Worm (Caenorhabditis elegans) whole organism, L3 larva: ENCODE measurements around the gene arrd-4.

Experiments
- aly-2 ChIP-seq: fragments of 150-350 bp; optimal IDR thresholded peaks from 2 replicates; lab custom pipeline; 2014; ENCODE audit warnings: missing biosample characterization, missing genetic modification characterization
- ceh-28 ChIP-seq: fragments of 150-350 bp; optimal IDR thresholded peaks from 2 replicates; lab custom pipeline; 2014; ENCODE audit warnings: missing biosample characterization, missing genetic modification reagents, missing genetic modification characterization
- ceh-9 ChIP-seq: sonication (generic microtip); optimal IDR thresholded peaks from 2 replicates; lab custom pipeline; 2018; ENCODE audit warnings: missing biosample characterization, missing genetic modification characterization
- egl-5 ChIP-seq: fragments of 150-350 bp; optimal IDR thresholded peaks from 2 replicates; lab custom pipeline; 2017; ENCODE audit warnings: missing biosample characterization, missing genetic modification reagents, missing genetic modification characterization, inconsistent platforms
- elt-1 ChIP-seq: fragments of 150-350 bp; optimal IDR thresholded peaks from 2 replicates; lab custom pipeline; 2014; ENCODE audit warnings: missing biosample characterization, missing genetic modification characterization
- elt-2 ChIP-seq: sonication (generic microtip); optimal IDR thresholded peaks from 2 replicates; lab custom pipeline; 2016; ENCODE audit warnings: missing genetic modification reagents, mild to moderate bottlenecking, missing genetic modification characterization, missing compliant biosample characterization
- eor-1 ChIP-seq, 2 experiments: fragments of 150-350 bp; optimal IDR thresholded peaks; 2 replicates each; lab custom pipeline; 2014 to 2018; ENCODE audit warnings: missing biosample characterization in 2 of 2, missing genetic modification characterization in 2 of 2
- fkh-10 ChIP-seq: sonication (generic microtip); optimal IDR thresholded peaks from 2 replicates; lab custom pipeline; 2017; ENCODE audit warnings: missing biosample characterization, missing genetic modification reagents, missing genetic modification characterization
- fkh-2 ChIP-seq: fragments of 150-350 bp; optimal IDR thresholded peaks from 2 replicates; lab custom pipeline; 2014; ENCODE audit warnings: missing biosample characterization, missing genetic modification reagents, missing genetic modification characterization
- hmg-11 ChIP-seq: sonication (generic microtip); optimal IDR thresholded peaks from 2 replicates; lab custom pipeline; 2016; ENCODE audit warnings: missing genetic modification characterization, missing compliant biosample characterization
- jun-1 ChIP-seq: fragments of 150-350 bp; optimal IDR thresholded peaks from 2 replicates; lab custom pipeline; 2014; ENCODE audit warnings: missing biosample characterization, missing genetic modification reagents, missing genetic modification characterization
- lin-15B ChIP-seq: fragments of 150-350 bp; optimal IDR thresholded peaks from 2 replicates; lab custom pipeline; 2014; ENCODE audit warnings: missing biosample characterization, missing genetic modification characterization
- lsy-12 ChIP-seq: sonication (generic microtip); optimal IDR thresholded peaks from 2 replicates; lab custom pipeline; 2016; ENCODE audit warnings: mild to moderate bottlenecking, missing genetic modification characterization, missing compliant biosample characterization
- mdl-1 ChIP-seq: fragments of 150-350 bp; optimal IDR thresholded peaks from 2 replicates; lab custom pipeline; 2014; ENCODE audit warnings: missing biosample characterization, missing genetic modification characterization
- nfya-1 ChIP-seq: sonication (generic microtip); optimal IDR thresholded peaks from 2 replicates; lab custom pipeline; 2017; ENCODE audit warnings: missing genetic modification characterization, mild to moderate bottlenecking, missing compliant biosample characterization, antibody characterized with exemption, moderate library complexity; ENCODE audit not compliant: insufficient read depth
- nhr-11 ChIP-seq: fragments of 150-350 bp; optimal IDR thresholded peaks from 2 replicates; lab custom pipeline; 2014; ENCODE audit warnings: missing biosample characterization, missing genetic modification characterization
- nhr-23 ChIP-seq: fragments of 150-350 bp; optimal IDR thresholded peaks from 2 replicates; lab custom pipeline; 2014; ENCODE audit warnings: missing biosample characterization, missing genetic modification reagents, missing genetic modification characterization
- nhr-25 ChIP-seq: sonication (generic microtip); optimal IDR thresholded peaks from 2 replicates; lab custom pipeline; 2017; ENCODE audit warnings: missing biosample characterization, missing genetic modification characterization
- nhr-43 ChIP-seq: sonication (generic microtip); optimal IDR thresholded peaks from 2 replicates; lab custom pipeline; 2016; ENCODE audit warnings: mild to moderate bottlenecking, missing genetic modification characterization, missing compliant biosample characterization; ENCODE audit not compliant: poor library complexity, severe bottlenecking
- nhr-77 ChIP-seq: fragments of 150-350 bp; optimal IDR thresholded peaks from 2 replicates; lab custom pipeline; 2014; ENCODE audit warnings: missing biosample characterization, missing genetic modification characterization
- pha-4 ChIP-seq: fragments of 150-350 bp; optimal IDR thresholded peaks from 2 replicates; lab custom pipeline; 2014; ENCODE audit warnings: missing biosample characterization, missing genetic modification reagents, missing genetic modification characterization
- pqm-1 ChIP-seq: fragments of 150-350 bp; optimal IDR thresholded peaks from 2 replicates; lab custom pipeline; 2017; ENCODE audit warnings: missing biosample characterization, missing genetic modification characterization, inconsistent platforms
- snpc-4 ChIP-seq: fragments of 150-350 bp; optimal IDR thresholded peaks from 2 replicates; lab custom pipeline; 2014; ENCODE audit warnings: missing biosample characterization, missing genetic modification characterization
- tbx-2 ChIP-seq: sonication (generic microtip); optimal IDR thresholded peaks from 2 replicates; lab custom pipeline; 2016; ENCODE audit warnings: mild to moderate bottlenecking, missing genetic modification characterization, missing compliant biosample characterization
- unc-39 ChIP-seq: sonication (generic microtip); optimal IDR thresholded peaks from 4 replicates; lab custom pipeline; 2017; ENCODE audit warnings: missing biosample characterization, missing genetic modification characterization
- unc-62 ChIP-seq: fragments of 150-350 bp; sonication (generic microtip); optimal IDR thresholded peaks from 4 replicates; lab custom pipeline; 2014; ENCODE audit warnings: missing biosample characterization, missing genetic modification reagents, missing genetic modification characterization
- ztf-4 ChIP-seq: fragments of 150-350 bp; optimal IDR thresholded peaks from 2 replicates; lab custom pipeline; 2014; ENCODE audit warnings: missing biosample characterization, missing genetic modification characterization

The arrd-4 gene

DNA sequence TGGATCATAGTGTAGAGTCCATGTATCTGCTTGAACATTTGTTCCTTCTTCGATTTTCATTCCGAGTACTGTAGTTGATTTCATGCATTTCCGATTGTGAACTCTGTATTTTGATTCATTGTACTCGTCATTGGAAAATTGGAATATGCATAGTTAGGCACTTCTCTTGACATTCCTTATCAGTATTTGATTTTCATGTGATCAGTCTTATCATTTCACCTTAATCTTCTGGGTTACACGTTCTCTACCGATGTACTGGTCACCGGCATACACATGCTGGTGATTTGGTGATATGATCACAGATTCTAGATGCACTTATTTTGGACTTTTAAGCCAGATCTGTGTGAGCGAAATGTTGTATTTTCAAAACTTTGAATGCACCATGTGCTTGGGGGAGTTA is 46.9 kb downstream of the arrd-4 start (continued):
- no peak for TF ChIP-seq hmg-11 (tag; lab: Kevin White, UChicago)
- TF ChIP-seq tbx-2 (tag; lab: Kevin White, UChicago): no peak
- no peak for TF ChIP-seq mdl-1
- peak; percentile 39 for TF ChIP-seq nhr-23 (tag; lab: Kevin White, UChicago)
- TF ChIP-seq ztf-4 (tag; lab: Kevin White, UChicago): no peak
- no peak for TF ChIP-seq nhr-11 (tag; lab: Kevin White, UChicago)
- TF ChIP-seq fkh-2 (tag; lab: Kevin White, UChicago): no peak
- TF ChIP-seq lin-15B: no peak
- no peak for TF ChIP-seq ceh-9

DNA sequence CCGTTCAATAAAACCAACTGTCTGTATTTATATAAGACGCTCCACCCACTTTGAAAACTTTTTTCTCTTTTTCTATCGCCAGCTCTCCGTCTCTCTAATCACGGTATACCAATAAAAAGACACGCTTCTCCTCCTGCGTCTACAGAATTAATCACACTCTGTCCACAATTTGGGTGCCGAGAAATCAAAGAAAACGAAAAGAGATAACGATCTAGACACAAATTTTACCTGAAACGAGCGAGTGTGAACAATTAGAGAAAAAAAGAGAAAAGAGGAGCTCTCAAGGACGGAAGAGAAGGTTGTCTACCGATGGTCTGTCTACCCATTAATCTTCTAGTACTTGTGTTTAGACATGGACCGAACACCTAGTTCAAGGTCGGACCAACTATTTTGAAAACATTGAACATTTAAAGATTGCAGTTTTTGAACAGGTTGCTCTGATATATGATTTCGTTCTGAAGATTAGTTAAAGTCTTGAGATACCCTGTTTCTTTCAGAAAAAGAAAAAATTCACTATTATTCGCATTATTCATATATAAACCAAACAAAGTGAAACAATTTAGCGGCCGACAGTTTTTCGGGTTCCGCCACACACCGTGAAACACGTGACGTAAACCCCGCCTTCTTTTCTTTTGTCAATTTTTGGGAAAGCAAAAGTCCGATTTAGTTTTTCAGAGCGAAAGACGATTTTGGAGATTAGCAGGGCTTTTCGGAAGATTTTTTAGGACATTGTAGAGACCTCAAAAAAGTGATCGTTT is 50.5 kb downstream of the arrd-4 start, which contains the start of gene cyp-13A2:
cyp-13A2 (minus strand) TSS at position 235 of the 758 bp plus-strand sequence.
- TF ChIP-seq tbx-2 (tag; lab: Kevin White, UChicago) (no peak), nhr-11 (tag; lab: Kevin White, UChicago) (peak; percentile 52), hmg-11 (tag; lab: Kevin White, UChicago) (no peak), fkh-10 (GFP tag; lab: Kevin White, UChicago) (no peak), elt-2 (tag; lab: Kevin White, UChicago) (peak; percentile 87), pqm-1 (tag; lab: Kevin White, UChicago) (peak; percentile 71), snpc-4 (tag; lab: Kevin White, UChicago) (peak; percentile 96), ceh-28 (peak; percentile 5), aly-2 (tag; lab: Kevin White, UChicago) (no peak), mdl-1 (no peak), nhr-43 (tag; lab: Kevin White, UChicago) (peak; percentile 32), nhr-77 (tag; lab: Kevin White, UChicago) (peak; percentile 6), unc-62 (GFP tag; lab: Kevin White, UChicago) (no peak), nfya-1 (tag; lab: Kevin White, UChicago) (peak; percentile 31), lsy-12 (tag; lab: Kevin White, UChicago) (peak; percentile 38), pha-4 (tag; lab: Kevin White, UChicago) (peak; percentile 73), elt-1 (peak; percentile 85), nhr-23 (tag; lab: Kevin White, UChicago) (peak; percentile 55), nhr-25 (tag; lab: Kevin White, UChicago) (peak; percentile 92), lin-15B (peak; percentile 11), unc-39 (no peak), eor-1 (tag; optimal IDR thresholded peaks at IDR 0.05; lab: Kevin White, UChicago) (no peak), egl-5 (tag; lab: Kevin White, UChicago) (no peak), jun-1 (tag; lab: Kevin White, UChicago) (peak; percentile 26)
- TF ChIP-seq, all 47 proteins: peak for 15
